Worm (Caenorhabditis elegans) whole organism, mixed stage, embryonic: ENCODE data around the gene gst-6.

Experiments used
- M03D4.4 ChIP-seq: sonication (generic microtip); optimal IDR thresholded peaks from 2 replicates; lab custom pipeline; 2017; ENCODE audit warnings: mild to moderate bottlenecking, missing genetic modification characterization, missing compliant biosample characterization
- blmp-1 ChIP-seq: fragments of 150-350 bp; optimal IDR thresholded peaks from 2 replicates; lab custom pipeline; 2014; ENCODE audit warnings: missing biosample characterization, missing genetic modification characterization
- elt-1 ChIP-seq: sonication (generic microtip); optimal IDR thresholded peaks from 2 replicates; lab custom pipeline; 2017; ENCODE audit warnings: missing genetic modification characterization, mild to moderate bottlenecking, missing compliant biosample characterization, antibody characterized with exemption, moderate library complexity, borderline replicate concordance; ENCODE audit not compliant: insufficient read depth
- elt-3 ChIP-seq: fragments of 150-350 bp; optimal IDR thresholded peaks from 2 replicates; lab custom pipeline; 2014; ENCODE audit warnings: missing biosample characterization, missing genetic modification characterization
- flh-1 ChIP-seq: fragments of 200-800 bp; sonication (Bioruptor generic); optimal IDR thresholded peaks from 2 replicates; lab custom pipeline; 2018; ENCODE audit warnings: mild to moderate bottlenecking, missing genetic modification characterization, moderate library complexity, missing compliant biosample characterization
- lin-13 ChIP-seq: fragments of 150-350 bp; optimal IDR thresholded peaks from 2 replicates; lab custom pipeline; 2014; ENCODE audit warnings: missing biosample characterization, missing genetic modification characterization
- nhr-76 ChIP-seq: sonication (generic microtip); optimal IDR thresholded peaks from 2 replicates; lab custom pipeline; 2017; ENCODE audit warnings: missing biosample characterization, missing genetic modification characterization
- pha-4 ChIP-seq: fragments of 150-350 bp; optimal IDR thresholded peaks from 2 replicates; lab custom pipeline; 2018; ENCODE audit warnings: missing biosample characterization, missing genetic modification reagents, missing genetic modification characterization
- sem-2 ChIP-seq: fragments of 200-800 bp; sonication (Bioruptor generic); optimal IDR thresholded peaks from 2 replicates; lab custom pipeline; 2018; ENCODE audit warnings: mild to moderate bottlenecking, missing genetic modification characterization, missing compliant biosample characterization
- snpc-4 ChIP-seq: fragments of 150-350 bp; optimal IDR thresholded peaks from 2 replicates; lab custom pipeline; 2014; ENCODE audit warnings: missing biosample characterization, missing genetic modification characterization
- tbx-8 ChIP-seq: fragments of 200-800 bp; sonication (Bioruptor generic); optimal IDR thresholded peaks from 2 replicates; lab custom pipeline; 2018; ENCODE audit warnings: mild to moderate bottlenecking, missing genetic modification characterization, moderate library complexity, missing compliant biosample characterization
- ztf-11 ChIP-seq: fragments of 150-350 bp; optimal IDR thresholded peaks from 2 replicates; lab custom pipeline; 2014; ENCODE audit warnings: missing biosample characterization, missing genetic modification characterization

DNA sequence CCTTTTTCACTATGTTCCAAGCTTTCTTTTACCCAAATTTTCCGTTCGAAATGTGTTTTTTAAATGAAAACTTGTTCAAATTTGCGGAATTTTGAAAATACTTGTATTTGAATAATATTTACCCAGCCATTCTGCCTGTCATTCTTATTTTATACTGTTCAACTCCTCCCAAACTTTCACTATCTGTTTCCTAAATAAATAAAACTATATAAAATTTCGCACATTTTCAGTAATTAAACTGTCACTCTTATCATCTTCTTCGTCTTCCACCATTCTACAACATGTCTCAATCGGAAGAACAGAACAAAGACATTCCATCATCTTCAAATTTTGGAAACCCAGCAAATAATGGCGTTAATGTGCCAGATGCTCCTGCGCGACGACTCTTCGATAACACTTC lies 25.1 kb downstream of the gst-6 start, which contains the start of gene btbd-10:
- no peak for TF ChIP-seq blmp-1 (tag; lab: Kevin White, UChicago)
- no peak for TF ChIP-seq pha-4 (tag; lab: Kevin White, UChicago)
- TF ChIP-seq ztf-11 (tag; lab: Kevin White, UChicago): no peak
- no peak for TF ChIP-seq tbx-8 (GFP tag; lab: Kevin White, UChicago)
- no peak for TF ChIP-seq snpc-4 (tag; lab: Kevin White, UChicago)
- TF ChIP-seq elt-1: no peak
- TF ChIP-seq nhr-76: no peak
- no peak for TF ChIP-seq sem-2 (GFP tag; lab: Kevin White, UChicago)
- no peak for TF ChIP-seq elt-3 (tag; lab: Kevin White, UChicago)
- TF ChIP-seq lin-13: no peak
- no peak for TF ChIP-seq M03D4.4 (tag; lab: Kevin White, UChicago)
- no peak for TF ChIP-seq flh-1 (GFP tag; lab: Kevin White, UChicago)
